Worm (Caenorhabditis elegans) whole organism, early embryonic: ENCODE measurements around the gene srr-4.

Source experiments
- B0310.2 ChIP-seq: sonication (generic microtip); optimal IDR thresholded peaks from 2 replicates; lab custom pipeline; 2016; ENCODE audit warnings: mild to moderate bottlenecking, missing genetic modification characterization, missing compliant biosample characterization
- F13C5.2 ChIP-seq: sonication (generic microtip); optimal IDR thresholded peaks from 2 replicates; lab custom pipeline; 2017; ENCODE audit warnings: mild to moderate bottlenecking, missing genetic modification characterization, inconsistent platforms, missing compliant biosample characterization
- aly-1 ChIP-seq: sonication (generic microtip); optimal IDR thresholded peaks from 2 replicates; lab custom pipeline; 2016; ENCODE audit warnings: missing genetic modification characterization, missing compliant biosample characterization
- ama-1 ChIP-seq: fragments of 150-350 bp; optimal IDR thresholded peaks from 2 replicates; lab custom pipeline; 2014
- ceh-13 ChIP-seq: fragments of 200-800 bp; sonication (Bioruptor generic); optimal IDR thresholded peaks from 2 replicates; lab custom pipeline; 2018; ENCODE audit warnings: mild to moderate bottlenecking, missing genetic modification characterization, missing compliant biosample characterization
- ceh-36 ChIP-seq: sonication (generic microtip); optimal IDR thresholded peaks from 2 replicates; lab custom pipeline; 2016; ENCODE audit warnings: missing genetic modification characterization, inconsistent platforms, missing compliant biosample characterization
- ets-7 ChIP-seq: sonication (generic microtip); optimal IDR thresholded peaks from 2 replicates; lab custom pipeline; 2016; ENCODE audit warnings: missing genotype, missing genetic modification characterization, missing compliant biosample characterization
- flt-1 ChIP-seq: fragments of 200-800 bp; sonication (Bioruptor generic); IDR thresholded peaks from 2 replicates; pipeline ENCODE4 v1.3.6; 2022; ENCODE audit warnings: missing genetic modification characterization, missing compliant biosample characterization
- hmbx-1 ChIP-seq: sonication (generic microtip); optimal IDR thresholded peaks from 2 replicates; lab custom pipeline; 2016; ENCODE audit warnings: mild to moderate bottlenecking, missing genetic modification characterization, missing compliant biosample characterization
- hmg-4 ChIP-seq: fragments of 200-800 bp; sonication (Bioruptor generic); optimal IDR thresholded peaks from 2 replicates; lab custom pipeline; 2018; ENCODE audit warnings: mild to moderate bottlenecking, missing genetic modification characterization, missing compliant biosample characterization
- hnd-1 ChIP-seq: sonication (generic microtip); optimal IDR thresholded peaks from 2 replicates; lab custom pipeline; 2016; ENCODE audit warnings: missing genetic modification characterization, missing compliant biosample characterization
- pes-1 ChIP-seq: fragments of 200-800 bp; sonication (Bioruptor generic); IDR thresholded peaks from 2 replicates; pipeline ENCODE4 v1.3.6; 2022; ENCODE audit warnings: missing genetic modification reagents, missing genetic modification characterization, missing compliant biosample characterization
- scrt-1 ChIP-seq: fragments of 200-800 bp; sonication (Bioruptor generic); IDR thresholded peaks from 2 replicates; pipeline ENCODE4 v1.3.6; 2022; ENCODE audit warnings: missing genetic modification characterization, missing compliant biosample characterization
- sea-1 ChIP-seq: fragments of 200-800 bp; sonication (Bioruptor generic); conservative IDR thresholded peaks from 2 replicates; pipeline ENCODE4 v1.3.6; 2022; ENCODE audit warnings: missing genetic modification characterization, missing compliant biosample characterization
- tbx-11 ChIP-seq: fragments of 200-800 bp; sonication (Bioruptor generic); IDR thresholded peaks from 2 replicates; pipeline ENCODE4 v1.3.6; 2022; ENCODE audit warnings: missing genetic modification characterization, missing compliant biosample characterization
- tbx-37 ChIP-seq: fragments of 200-800 bp; sonication (Bioruptor generic); conservative IDR thresholded peaks from 2 replicates; pipeline ENCODE4 v1.3.6; 2022; ENCODE audit warnings: missing genetic modification reagents, missing genetic modification characterization, missing compliant biosample characterization
- tra-4 ChIP-seq: sonication (generic microtip); optimal IDR thresholded peaks from 2 replicates; lab custom pipeline; 2017; ENCODE audit warnings: missing genetic modification characterization, missing compliant biosample characterization

The srr-4 gene

ce11 chrV:5046558-5046957, 27.5 kb downstream of the srr-4 start:
- TF ChIP-seq B0310.2 (tag; lab: Kevin White, UChicago) (no peak), hmbx-1 (tag; lab: Kevin White, UChicago) (no peak), flt-1 (GFP tag; lab: Robert Waterston, UW) (no peak), ets-7 (tag; lab: Kevin White, UChicago) (no peak), scrt-1 (GFP tag; lab: Robert Waterston, UW) (no peak), pes-1 (GFP tag; lab: Robert Waterston, UW) (no peak), hnd-1 (tag; lab: Kevin White, UChicago) (no peak), ama-1 (lab: Kevin White, UChicago) (no peak), tra-4 (tag; lab: Kevin White, UChicago) (no peak)

ce11 chrV:5047230-5047629, 28.2 kb downstream of the srr-4 start:
- peak; percentile 69; the same call in 1 of the 2 replicates for TF ChIP-seq sea-1
- peak; percentile 42; the same call in 1 of the 2 replicates for TF ChIP-seq pes-1 (GFP tag; lab: Robert Waterston, UW)
- TF ChIP-seq scrt-1 (GFP tag; lab: Robert Waterston, UW), result peak; percentile 88

ce11 chrV:5049333-5049942, 30.4 kb downstream of the srr-4 start, which contains the start of the genes pqn-51 and K11D12.14:
pqn-51 (plus strand) TSS chrV:5049607.
K11D12.14 (plus strand) TSS chrV:5049636.
- peak; percentile 85 for TF ChIP-seq scrt-1 (GFP tag; lab: Robert Waterston, UW)
- no peak for TF ChIP-seq tbx-37 (GFP tag; lab: Robert Waterston, UW)
- TF ChIP-seq hmbx-1 (tag; lab: Kevin White, UChicago), result no peak
- no peak for TF ChIP-seq hnd-1 (tag; lab: Kevin White, UChicago)
- no peak for TF ChIP-seq B0310.2 (tag; lab: Kevin White, UChicago)
- TF ChIP-seq hmg-4 (GFP tag; lab: Kevin White, UChicago), result peak; percentile 15
- no peak for TF ChIP-seq ceh-36 (tag; lab: Kevin White, UChicago)
- TF ChIP-seq tra-4 (tag; lab: Kevin White, UChicago), result no peak
- no peak for TF ChIP-seq aly-1
- TF ChIP-seq ets-7 (tag; lab: Kevin White, UChicago), result no peak
- TF ChIP-seq pes-1 (GFP tag; lab: Robert Waterston, UW), result 0 out of 2 replicates have a peak, but pooled peaks have one; percentile 32
- no peak for TF ChIP-seq ama-1 (lab: Kevin White, UChicago)
- TF ChIP-seq sea-1, result no peak
- TF ChIP-seq ceh-13, result no peak
- TF ChIP-seq tbx-11, result no peak
- TF ChIP-seq flt-1 (GFP tag; lab: Robert Waterston, UW), result 0 out of 2 replicates have a peak, but pooled peaks have one; percentile 20
- TF ChIP-seq F13C5.2 (tag; lab: Kevin White, UChicago), result peak; percentile 71

DNA sequence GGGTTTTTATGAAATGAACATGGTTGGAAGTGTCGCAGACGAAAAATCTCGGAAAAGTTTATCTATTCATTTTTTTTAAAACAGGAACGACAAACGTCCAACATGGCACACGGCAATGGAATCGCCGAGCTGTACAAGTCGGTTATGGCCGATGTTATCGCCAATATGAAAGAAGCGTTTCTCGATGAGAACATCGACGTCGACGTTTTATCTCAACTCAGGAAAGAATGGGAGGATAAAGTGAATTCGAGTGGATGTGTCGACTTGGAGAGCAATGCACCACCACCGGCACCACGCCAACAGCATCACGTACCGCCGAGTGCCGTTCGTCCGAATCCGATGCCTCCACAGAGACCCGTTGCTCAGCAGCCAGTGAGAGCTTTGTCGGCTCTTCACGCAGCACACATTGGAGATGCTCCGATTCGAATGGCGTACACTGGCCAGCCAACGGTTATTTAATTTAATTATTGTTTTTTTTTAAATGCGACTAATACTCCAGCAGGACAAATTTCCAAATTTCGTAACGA, 31.1 kb downstream of the srr-4 start:
- TF ChIP-seq ceh-36 (tag; lab: Kevin White, UChicago) (no peak), B0310.2 (tag; lab: Kevin White, UChicago) (no peak), tbx-11 (no peak), tbx-37 (GFP tag; lab: Robert Waterston, UW) (no peak), flt-1 (GFP tag; lab: Robert Waterston, UW) (no peak), tra-4 (tag; lab: Kevin White, UChicago) (no peak), pes-1 (GFP tag; lab: Robert Waterston, UW) (no peak), hmg-4 (GFP tag; lab: Kevin White, UChicago) (no peak), scrt-1 (GFP tag; lab: Robert Waterston, UW) (no peak), aly-1 (no peak), F13C5.2 (tag; lab: Kevin White, UChicago) (no peak), sea-1 (no peak), hnd-1 (tag; lab: Kevin White, UChicago) (no peak)

ce11 chrV:5052233-5052632, 33.2 kb downstream of the srr-4 start, which contains the start of gene K11D12.12:
K11D12.12 (plus strand) TSS chrV:5052261.
- TF ChIP-seq tra-4 (tag; lab: Kevin White, UChicago) (no peak), B0310.2 (tag; lab: Kevin White, UChicago) (no peak), hmbx-1 (tag; lab: Kevin White, UChicago) (no peak), F13C5.2 (tag; lab: Kevin White, UChicago) (no peak), flt-1 (GFP tag; lab: Robert Waterston, UW) (no peak), ama-1 (lab: Kevin White, UChicago) (no peak), aly-1 (no peak)

ce11 chrV:5053335-5053734, 34.3 kb downstream of the srr-4 start, which contains the start of gene cwp-4:
cwp-4 (plus strand) TSS chrV:5053635.
- no peak for TF ChIP-seq tbx-11
- no peak for TF ChIP-seq B0310.2 (tag; lab: Kevin White, UChicago)
- TF ChIP-seq tra-4 (tag; lab: Kevin White, UChicago), result no peak
- no peak for TF ChIP-seq flt-1 (GFP tag; lab: Robert Waterston, UW)
- no peak for TF ChIP-seq scrt-1 (GFP tag; lab: Robert Waterston, UW)
- no peak for TF ChIP-seq tbx-37 (GFP tag; lab: Robert Waterston, UW)
- no peak for TF ChIP-seq ets-7 (tag; lab: Kevin White, UChicago)
- no peak for TF ChIP-seq hnd-1 (tag; lab: Kevin White, UChicago)

DNA sequence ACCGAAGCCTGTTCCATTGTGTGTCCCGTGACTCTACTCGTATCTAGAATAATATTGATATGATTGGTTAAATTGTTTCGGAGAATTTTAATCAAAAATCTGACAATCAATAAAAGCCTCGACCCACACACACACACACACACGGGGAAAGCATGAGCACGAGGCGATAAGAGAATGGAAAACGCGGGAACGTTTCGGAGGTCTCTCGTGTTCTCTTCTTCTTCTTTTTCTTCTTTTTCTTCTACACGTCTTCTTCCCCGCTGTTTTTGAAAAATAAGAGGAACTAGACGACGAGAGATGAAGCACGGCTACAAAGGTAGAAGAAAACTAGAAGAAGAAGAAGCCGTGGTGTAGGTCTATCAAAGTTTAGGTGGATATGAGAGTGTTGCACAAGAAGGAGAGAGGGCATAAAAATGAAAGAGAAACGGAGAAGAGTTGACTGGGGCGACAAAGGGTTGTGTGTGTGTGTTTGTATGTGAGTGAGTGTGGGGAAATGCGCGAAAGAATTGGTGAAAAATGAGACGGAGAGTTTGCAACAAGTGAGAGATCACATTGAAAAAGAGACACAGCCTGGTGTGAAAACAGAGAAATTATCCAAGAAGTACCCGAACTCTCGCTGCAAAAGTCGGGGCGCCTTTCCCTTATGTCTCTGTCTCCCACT, 45.9 kb downstream of the srr-4 start, which contains the start of gene mlk-1:
Gene mlk-1 (minus strand): TSS at position 51 of the 661 bp plus-strand sequence.
- TF ChIP-seq aly-1, result no peak
- peak; percentile 12 for TF ChIP-seq F13C5.2 (tag; lab: Kevin White, UChicago)
